Worm (Caenorhabditis elegans) whole organism, L4 larva: ENCODE measurements around the gene hpo-6.

Experiments used
- D1046.2 ChIP-seq: fragments of 200-800 bp; sonication (Bioruptor generic); IDR thresholded peaks from 2 replicates; pipeline ENCODE4 v1.3.6; 2022; ENCODE audit warnings: missing genetic modification characterization, missing compliant biosample characterization
- F10B5.3 ChIP-seq: sonication (generic microtip); optimal IDR thresholded peaks from 2 replicates; lab custom pipeline; 2016; ENCODE audit warnings: mild to moderate bottlenecking, missing genetic modification characterization, missing compliant biosample characterization
- T20F7.1 ChIP-seq: fragments of 200-800 bp; sonication (Bioruptor generic); optimal IDR thresholded peaks from 2 replicates; lab custom pipeline; 2018; ENCODE audit warnings: mild to moderate bottlenecking, missing genetic modification characterization, missing compliant biosample characterization
- T26A8.4 ChIP-seq: fragments of 200-800 bp; sonication (Bioruptor generic); IDR thresholded peaks from 2 replicates; pipeline ENCODE4 v1.3.6; 2022; ENCODE audit warnings: missing genetic modification characterization, missing compliant biosample characterization
- Y48G9A.11 ChIP-seq: fragments of 200-800 bp; sonication (Bioruptor generic); IDR thresholded peaks from 2 replicates; pipeline ENCODE4 v1.3.6; 2022; ENCODE audit warnings: missing genetic modification reagents, missing genetic modification characterization, missing compliant biosample characterization
- aha-1 ChIP-seq: fragments of 150-350 bp; peaks from one replicate; lab custom pipeline; 2014; ENCODE audit warnings: missing biosample characterization, missing genetic modification characterization
- ceh-20 ChIP-seq: fragments of 200-800 bp; sonication (Bioruptor generic); IDR thresholded peaks from 2 replicates; pipeline ENCODE4 v1.3.6; 2022; ENCODE audit warnings: missing genetic modification reagents, missing genetic modification characterization, missing compliant biosample characterization
- daf-16 ChIP-seq, 3 experiments: sonication (generic microtip); optimal IDR thresholded peaks; 2 replicates each; lab custom pipeline; 2016 to 2017; ENCODE audit warnings: missing genetic modification characterization in 3 of 3, missing genetic modification reagents in 3 of 3, mild to moderate bottlenecking in 2 of 3, missing compliant biosample characterization in 2 of 3, missing biosample characterization in 1 of 3, moderate library complexity in 1 of 3
- dmd-6 ChIP-seq: fragments of 200-800 bp; sonication (Bioruptor generic); IDR thresholded peaks from 2 replicates; pipeline ENCODE4 v1.3.6; 2022; ENCODE audit warnings: missing genetic modification reagents, missing genetic modification characterization, missing compliant biosample characterization
- duxl-1 ChIP-seq: sonication (generic microtip); optimal IDR thresholded peaks from 2 replicates; lab custom pipeline; 2016; ENCODE audit warnings: mild to moderate bottlenecking, missing genetic modification characterization, moderate library complexity, missing compliant biosample characterization; ENCODE audit not compliant: poor library complexity
- egl-27 ChIP-seq: sonication (generic microtip); optimal IDR thresholded peaks from 3 replicates; lab custom pipeline; 2017; ENCODE audit warnings: missing biosample characterization, missing genetic modification reagents, missing genetic modification characterization
- fos-1 ChIP-seq: fragments of 150-350 bp; optimal IDR thresholded peaks from 2 replicates; lab custom pipeline; 2014; ENCODE audit warnings: missing biosample characterization, missing genetic modification characterization
- hlh-30 ChIP-seq: sonication (generic microtip); optimal IDR thresholded peaks from 2 replicates; lab custom pipeline; 2017; ENCODE audit warnings: antibody characterized with exemption, mild to moderate bottlenecking, missing genetic modification characterization, missing compliant biosample characterization; ENCODE audit not compliant: insufficient read depth
- jun-1 ChIP-seq: fragments of 150-350 bp; optimal IDR thresholded peaks from 2 replicates; lab custom pipeline; 2014; ENCODE audit warnings: missing biosample characterization, missing genetic modification reagents, missing genetic modification characterization
- lin-39 ChIP-seq: fragments of 150-350 bp; optimal IDR thresholded peaks from 2 replicates; lab custom pipeline; 2014; ENCODE audit warnings: missing biosample characterization, missing genetic modification reagents, missing genetic modification characterization
- madf-9 ChIP-seq: fragments of 200-800 bp; sonication (Bioruptor generic); conservative IDR thresholded peaks from 2 replicates; pipeline ENCODE4 v1.3.6; 2022; ENCODE audit warnings: missing genetic modification reagents, missing genetic modification characterization, missing compliant biosample characterization
- mdl-1 ChIP-seq, 2 experiments: fragments of 150-350 bp in 1 of 2; sonication (generic microtip) in 1 of 2; optimal IDR thresholded peaks; 2 replicates each; lab custom pipeline; 2014 to 2017; ENCODE audit warnings: missing biosample characterization in 2 of 2, missing genetic modification characterization in 2 of 2
- mes-2 ChIP-seq: sonication (generic microtip); optimal IDR thresholded peaks from 2 replicates; lab custom pipeline; 2016; ENCODE audit warnings: missing genotype, mild to moderate bottlenecking, missing genetic modification characterization, missing compliant biosample characterization; ENCODE audit not compliant: poor library complexity, severe bottlenecking
- mxl-2 ChIP-seq: fragments of 200-800 bp; sonication (Bioruptor generic); conservative IDR thresholded peaks from 2 replicates; pipeline ENCODE4 v1.3.6; 2022; ENCODE audit warnings: missing genetic modification reagents, missing genetic modification characterization, missing compliant biosample characterization
- nhr-25 ChIP-seq: sonication (generic microtip); optimal IDR thresholded peaks from 2 replicates; lab custom pipeline; 2017; ENCODE audit warnings: missing genetic modification characterization, mild to moderate bottlenecking, missing compliant biosample characterization, antibody characterized with exemption, moderate library complexity, borderline replicate concordance; ENCODE audit not compliant: insufficient read depth
- nhr-48 ChIP-seq: sonication (generic microtip); optimal IDR thresholded peaks from 2 replicates; lab custom pipeline; 2016; ENCODE audit warnings: mild to moderate bottlenecking, missing genetic modification characterization, missing compliant biosample characterization
- pha-4 ChIP-seq, 2 experiments: fragments of 150-350 bp in 1 of 2; fragments of 200-800 bp in 1 of 2; sonication (Bioruptor generic) in 1 of 2; IDR thresholded peaks in 1 of 2; optimal IDR thresholded peaks in 1 of 2; 2 replicates each; pipeline versions ENCODE4 v1.3.6 to Lab custom; 2014 to 2022; ENCODE audit warnings: missing genetic modification characterization in 2 of 2, missing genetic modification reagents in 2 of 2, missing biosample characterization in 1 of 2, missing compliant biosample characterization in 1 of 2
- rbr-2 ChIP-seq: sonication (generic microtip); optimal IDR thresholded peaks from 2 replicates; lab custom pipeline; 2016; ENCODE audit warnings: missing genotype, missing genetic modification characterization, missing compliant biosample characterization
- set-16 ChIP-seq: fragments of 200-800 bp; sonication (Bioruptor generic); IDR thresholded peaks from 2 replicates; pipeline ENCODE4 v1.3.6; 2022; ENCODE audit warnings: missing genetic modification reagents, missing genetic modification characterization, missing compliant biosample characterization
- unc-62 ChIP-seq, 3 experiments: fragments of 150-350 bp in 1 of 3; sonication (generic microtip); optimal IDR thresholded peaks in 2 of 3; peaks in 1 of 3; 1 replicate in 1 of 3; 2 replicates in 2 of 3; lab custom pipeline; 2014 to 2017; ENCODE audit warnings: missing biosample characterization in 3 of 3, missing genetic modification characterization in 3 of 3, missing genetic modification reagents in 3 of 3, missing genotype in 1 of 3
- zfp-2 ChIP-seq: sonication (generic microtip); optimal IDR thresholded peaks from 2 replicates; lab custom pipeline; 2016; ENCODE audit warnings: mild to moderate bottlenecking, missing genetic modification characterization, missing compliant biosample characterization
- zfp-3 ChIP-seq: fragments of 200-800 bp; sonication (Bioruptor generic); conservative IDR thresholded peaks from 2 replicates; pipeline ENCODE4 v1.3.6; 2022; ENCODE audit warnings: missing genetic modification reagents, missing genetic modification characterization, missing compliant biosample characterization
- zip-11 ChIP-seq: fragments of 200-800 bp; sonication (Bioruptor generic); IDR thresholded peaks from 2 replicates; pipeline ENCODE4 v1.3.6; 2022; ENCODE audit warnings: missing genetic modification characterization, missing compliant biosample characterization
- zip-2 ChIP-seq: fragments of 150-350 bp; optimal IDR thresholded peaks from 2 replicates; lab custom pipeline; 2014; ENCODE audit warnings: missing biosample characterization, missing genetic modification characterization
- ztf-7 ChIP-seq: fragments of 150-350 bp; optimal IDR thresholded peaks from 2 replicates; lab custom pipeline; 2014; ENCODE audit warnings: missing biosample characterization, missing genetic modification characterization

hpo-6 gene

ce11 chrIV:1559931-1560330, 2.1 kb upstream of the hpo-6 start, which contains the start of gene Y41D4B.17 (continued):
- no peak for TF ChIP-seq zfp-3
- no peak for TF ChIP-seq pha-4 (GFP tag; IDR thresholded peaks at IDR 0.05; lab: Robert Waterston, UW)
- no peak for TF ChIP-seq pha-4 (tag; optimal IDR thresholded peaks at IDR 0.05; lab: Kevin White, UChicago)
- no peak for TF ChIP-seq nhr-48 (tag; lab: Kevin White, UChicago)

ce11 chrIV:1563476-1564131, 1.6 kb downstream of the hpo-6 start, which contains the start of gene Y41D4B.15:
Y41D4B.15 (plus strand) TSS chrIV:1564081.
- TF ChIP-seq egl-27 (tag; lab: Kevin White, UChicago) (no peak), duxl-1 (tag; lab: Kevin White, UChicago) (no peak), unc-62 (GFP tag; optimal IDR thresholded peaks at IDR 0.05 in 1 of 2; lab: Kevin White, UChicago) (peak in 1 of 2 experiments; percentile 91), unc-62 (tag; optimal IDR thresholded peaks at IDR 0.05; lab: Kevin White, UChicago) (no peak), D1046.2 (GFP tag; lab: Robert Waterston, UW) (no peak), hlh-30 (no peak), pha-4 (GFP tag; IDR thresholded peaks at IDR 0.05; lab: Robert Waterston, UW) (no peak), pha-4 (tag; optimal IDR thresholded peaks at IDR 0.05; lab: Kevin White, UChicago) (no peak), T26A8.4 (GFP tag; lab: Robert Waterston, UW) (no peak), Y48G9A.11 (GFP tag; lab: Robert Waterston, UW) (no peak), daf-16 (GFP tag; optimal IDR thresholded peaks at IDR 0.05; lab: Kevin White, UChicago) (no peak), daf-16 (tag; optimal IDR thresholded peaks at IDR 0.05; lab: Kevin White, UChicago) (peak; percentile 34), rbr-2 (tag; lab: Kevin White, UChicago) (no peak)
- TF ChIP-seq, all 104 proteins: peak for 2

- TF ChIP-seq zip-11 (GFP tag; lab: Robert Waterston, UW) (no peak), D1046.2 (GFP tag; lab: Robert Waterston, UW) (no peak), set-16 (GFP tag; lab: Robert Waterston, UW) (peak; percentile 90), F10B5.3 (tag; lab: Kevin White, UChicago) (no peak), mdl-1 (tag; optimal IDR thresholded peaks at IDR 0.05; lab: Kevin White, UChicago) (no peak)
Measured at ce11 chrIV:1565725-1566124, 3.7 kb downstream of the hpo-6 start.

- TF ChIP-seq aha-1 (tag; lab: Kevin White, UChicago) (peak; percentile 83), zip-2 (tag; lab: Kevin White, UChicago) (no peak), mxl-2 (GFP tag; lab: Robert Waterston, UW) (no peak), pha-4 (GFP tag; IDR thresholded peaks at IDR 0.05; lab: Robert Waterston, UW) (no peak), pha-4 (tag; optimal IDR thresholded peaks at IDR 0.05; lab: Kevin White, UChicago) (no peak), madf-9 (GFP tag; lab: Robert Waterston, UW) (no peak), ztf-7 (tag; lab: Kevin White, UChicago) (no peak), zfp-2 (tag; lab: Kevin White, UChicago) (no peak), set-16 (GFP tag; lab: Robert Waterston, UW) (no peak), ceh-20 (GFP tag; lab: Robert Waterston, UW) (no peak), jun-1 (tag; lab: Kevin White, UChicago) (no peak), lin-39 (tag; lab: Kevin White, UChicago) (no peak), mes-2 (tag; lab: Kevin White, UChicago) (no peak), Y48G9A.11 (GFP tag; lab: Robert Waterston, UW) (0 out of 2 replicates have a peak, but pooled peaks have one; percentile 6), fos-1 (tag; lab: Kevin White, UChicago) (no peak), dmd-6 (no peak), nhr-25 (tag; lab: Kevin White, UChicago) (no peak), T20F7.1 (GFP tag; lab: Kevin White, UChicago) (no peak)
Measured at ce11 chrIV:1567577-1567976, 5.6 kb downstream of the hpo-6 start.
